Worm (Caenorhabditis elegans) whole organism, L4 larva: ENCODE results near the gene nas-17.

Experiments used
- D1046.2 ChIP-seq: fragments of 200-800 bp; sonication (Bioruptor generic); IDR thresholded peaks from 2 replicates; pipeline ENCODE4 v1.3.6; 2022; ENCODE audit warnings: missing genetic modification characterization, missing compliant biosample characterization
- R02D3.7 ChIP-seq: fragments of 150-350 bp; sonication (generic microtip); optimal IDR thresholded peaks from 3 replicates; lab custom pipeline; 2014; ENCODE audit warnings: missing biosample characterization, missing genetic modification characterization
- T26A8.4 ChIP-seq: fragments of 200-800 bp; sonication (Bioruptor generic); IDR thresholded peaks from 2 replicates; pipeline ENCODE4 v1.3.6; 2022; ENCODE audit warnings: missing genetic modification characterization, missing compliant biosample characterization
- Y48G9A.11 ChIP-seq: fragments of 200-800 bp; sonication (Bioruptor generic); IDR thresholded peaks from 2 replicates; pipeline ENCODE4 v1.3.6; 2022; ENCODE audit warnings: missing genetic modification reagents, missing genetic modification characterization, missing compliant biosample characterization
- ZK546.5 ChIP-seq, 2 experiments: sonication (generic microtip); optimal IDR thresholded peaks; 2 replicates each; lab custom pipeline; 2017; ENCODE audit warnings: missing biosample characterization in 2 of 2, missing genetic modification characterization in 2 of 2
- aha-1 ChIP-seq: fragments of 150-350 bp; peaks from one replicate; lab custom pipeline; 2014; ENCODE audit warnings: missing biosample characterization, missing genetic modification characterization
- ceh-20 ChIP-seq: fragments of 200-800 bp; sonication (Bioruptor generic); IDR thresholded peaks from 2 replicates; pipeline ENCODE4 v1.3.6; 2022; ENCODE audit warnings: missing genetic modification reagents, missing genetic modification characterization, missing compliant biosample characterization
- ceh-28 ChIP-seq: fragments of 150-350 bp; optimal IDR thresholded peaks from 2 replicates; lab custom pipeline; 2014; ENCODE audit warnings: missing biosample characterization, missing genetic modification reagents, missing genetic modification characterization
- ceh-32 ChIP-seq: sonication (generic microtip); optimal IDR thresholded peaks from 2 replicates; lab custom pipeline; 2016; ENCODE audit warnings: mild to moderate bottlenecking, missing genetic modification characterization, missing compliant biosample characterization; ENCODE audit not compliant: poor library complexity
- ceh-44 ChIP-seq: fragments of 200-800 bp; sonication (Bioruptor generic); IDR thresholded peaks from 2 replicates; pipeline ENCODE4 v1.3.6; 2022; ENCODE audit warnings: missing genetic modification reagents, missing genetic modification characterization, missing compliant biosample characterization
- ceh-82 ChIP-seq: sonication (generic microtip); optimal IDR thresholded peaks from 2 replicates; lab custom pipeline; 2017; ENCODE audit warnings: missing biosample characterization, missing genetic modification characterization
- ces-1 ChIP-seq: fragments of 150-350 bp; sonication (generic microtip); optimal IDR thresholded peaks from 4 replicates; lab custom pipeline; 2014; ENCODE audit warnings: missing biosample characterization, missing genetic modification reagents, missing genetic modification characterization
- cey-2 ChIP-seq: sonication (generic microtip); optimal IDR thresholded peaks from 3 replicates; lab custom pipeline; 2017; ENCODE audit warnings: missing genetic modification characterization, mild to moderate bottlenecking, missing compliant biosample characterization, antibody characterized with exemption, borderline replicate concordance; ENCODE audit not compliant: insufficient read depth
- ctbp-1 ChIP-seq: fragments of 200-800 bp; sonication (Bioruptor generic); IDR thresholded peaks from 2 replicates; pipeline ENCODE4 v1.3.6; 2022; ENCODE audit warnings: missing genetic modification reagents, missing genetic modification characterization, missing compliant biosample characterization
- daf-19 ChIP-seq: fragments of 200-800 bp; sonication (Bioruptor generic); conservative IDR thresholded peaks from 2 replicates; pipeline ENCODE4 v1.3.6; 2022; ENCODE audit warnings: missing genetic modification characterization, missing compliant biosample characterization
- daf-8 ChIP-seq: fragments of 200-800 bp; sonication (Bioruptor generic); IDR thresholded peaks from 2 replicates; pipeline ENCODE4 v1.3.6; 2022; ENCODE audit warnings: missing genetic modification characterization, missing compliant biosample characterization
- dmd-8 ChIP-seq: fragments of 200-800 bp; sonication (Bioruptor generic); IDR thresholded peaks from 2 replicates; pipeline ENCODE4 v1.3.6; 2022; ENCODE audit warnings: missing genetic modification characterization, missing compliant biosample characterization
- dmd-9 ChIP-seq: fragments of 200-800 bp; sonication (Bioruptor generic); IDR thresholded peaks from 2 replicates; pipeline ENCODE4 v1.3.6; 2022; ENCODE audit warnings: missing genetic modification reagents, missing genetic modification characterization, missing compliant biosample characterization
- egl-43 ChIP-seq: fragments of 200-800 bp; sonication (Bioruptor generic); IDR thresholded peaks from 2 replicates; pipeline ENCODE4 v1.3.6; 2022; ENCODE audit warnings: missing genetic modification reagents, missing genetic modification characterization, missing compliant biosample characterization
- fkh-10 ChIP-seq: fragments of 150-350 bp; optimal IDR thresholded peaks from 2 replicates; lab custom pipeline; 2014; ENCODE audit warnings: missing biosample characterization, missing genetic modification reagents, missing genetic modification characterization
- hif-1 ChIP-seq, 2 experiments: sonication (generic microtip); optimal IDR thresholded peaks; 2 replicates each; lab custom pipeline; 2016 to 2017; ENCODE audit warnings: missing compliant biosample characterization in 2 of 2, missing genetic modification characterization in 2 of 2, missing genetic modification reagents in 2 of 2, missing genotype in 2 of 2, mild to moderate bottlenecking in 1 of 2
- hlh-11 ChIP-seq: fragments of 200-800 bp; sonication (Bioruptor generic); optimal IDR thresholded peaks from 2 replicates; lab custom pipeline; 2018; ENCODE audit warnings: mild to moderate bottlenecking, missing genetic modification characterization, missing compliant biosample characterization
- hlh-30 ChIP-seq: sonication (generic microtip); optimal IDR thresholded peaks from 2 replicates; lab custom pipeline; 2017; ENCODE audit warnings: antibody characterized with exemption, mild to moderate bottlenecking, missing genetic modification characterization, missing compliant biosample characterization; ENCODE audit not compliant: insufficient read depth
- hmg-1.1 ChIP-seq: fragments of 200-800 bp; sonication (Bioruptor generic); IDR thresholded peaks from 2 replicates; pipeline ENCODE4 v1.3.6; 2022; ENCODE audit warnings: missing genetic modification reagents, missing genetic modification characterization, missing compliant biosample characterization
- jun-1 ChIP-seq: fragments of 150-350 bp; optimal IDR thresholded peaks from 2 replicates; lab custom pipeline; 2014; ENCODE audit warnings: missing biosample characterization, missing genetic modification reagents, missing genetic modification characterization
- lin-15B ChIP-seq: fragments of 150-350 bp; sonication (generic microtip); optimal IDR thresholded peaks from 3 replicates; lab custom pipeline; 2014; ENCODE audit warnings: missing biosample characterization, missing genetic modification characterization
- lin-29 ChIP-seq: fragments of 200-800 bp; sonication (Bioruptor generic); IDR thresholded peaks from 2 replicates; pipeline ENCODE4 v1.3.6; 2022; ENCODE audit warnings: missing genetic modification reagents, missing genetic modification characterization, missing compliant biosample characterization
- lir-3 ChIP-seq: sonication (generic microtip); optimal IDR thresholded peaks from 2 replicates; lab custom pipeline; 2016; ENCODE audit warnings: mild to moderate bottlenecking, missing genetic modification characterization, missing compliant biosample characterization
- lsy-2 ChIP-seq, 2 experiments: fragments of 150-350 bp in 1 of 2; sonication (generic microtip) in 1 of 2; optimal IDR thresholded peaks; 2 replicates each; lab custom pipeline; 2014 to 2017; ENCODE audit warnings: missing biosample characterization in 2 of 2, missing genetic modification characterization in 2 of 2
- mdl-1 ChIP-seq, 2 experiments: fragments of 150-350 bp in 1 of 2; sonication (generic microtip) in 1 of 2; optimal IDR thresholded peaks; 2 replicates each; lab custom pipeline; 2014 to 2017; ENCODE audit warnings: missing biosample characterization in 2 of 2, missing genetic modification characterization in 2 of 2
- mes-2 ChIP-seq: sonication (generic microtip); optimal IDR thresholded peaks from 2 replicates; lab custom pipeline; 2016; ENCODE audit warnings: missing genotype, mild to moderate bottlenecking, missing genetic modification characterization, missing compliant biosample characterization; ENCODE audit not compliant: poor library complexity, severe bottlenecking
- nhr-41 ChIP-seq: fragments of 200-800 bp; sonication (Bioruptor generic); IDR thresholded peaks from 2 replicates; pipeline ENCODE4 v1.3.6; 2022; ENCODE audit warnings: missing genetic modification reagents, missing genetic modification characterization, missing compliant biosample characterization
- nhr-48 ChIP-seq: sonication (generic microtip); optimal IDR thresholded peaks from 2 replicates; lab custom pipeline; 2016; ENCODE audit warnings: mild to moderate bottlenecking, missing genetic modification characterization, missing compliant biosample characterization
- nhr-77 ChIP-seq: fragments of 150-350 bp; optimal IDR thresholded peaks from 2 replicates; lab custom pipeline; 2014; ENCODE audit warnings: missing biosample characterization, missing genetic modification characterization
- rbr-2 ChIP-seq: sonication (generic microtip); optimal IDR thresholded peaks from 2 replicates; lab custom pipeline; 2016; ENCODE audit warnings: missing genotype, missing genetic modification characterization, missing compliant biosample characterization
- saeg-2 ChIP-seq: fragments of 200-800 bp; sonication (Bioruptor generic); IDR thresholded peaks from 2 replicates; pipeline ENCODE4 v1.3.6; 2022; ENCODE audit warnings: missing genetic modification reagents, missing genetic modification characterization, missing compliant biosample characterization
- set-16 ChIP-seq: fragments of 200-800 bp; sonication (Bioruptor generic); IDR thresholded peaks from 2 replicates; pipeline ENCODE4 v1.3.6; 2022; ENCODE audit warnings: missing genetic modification reagents, missing genetic modification characterization, missing compliant biosample characterization
- snpc-4 ChIP-seq: fragments of 150-350 bp; optimal IDR thresholded peaks from 2 replicates; lab custom pipeline; 2014; ENCODE audit warnings: missing biosample characterization, missing genetic modification characterization
- unc-62 ChIP-seq, 3 experiments: fragments of 150-350 bp in 1 of 3; sonication (generic microtip); optimal IDR thresholded peaks in 2 of 3; peaks in 1 of 3; 1 replicate in 1 of 3; 2 replicates in 2 of 3; lab custom pipeline; 2014 to 2017; ENCODE audit warnings: missing biosample characterization in 3 of 3, missing genetic modification characterization in 3 of 3, missing genetic modification reagents in 3 of 3, missing genotype in 1 of 3
- vab-7 ChIP-seq: fragments of 200-800 bp; sonication (Bioruptor generic); IDR thresholded peaks from 2 replicates; pipeline ENCODE4 v1.3.6; 2022; ENCODE audit warnings: missing genetic modification reagents, missing genetic modification characterization, missing compliant biosample characterization
- zfp-3 ChIP-seq: fragments of 200-800 bp; sonication (Bioruptor generic); conservative IDR thresholded peaks from 2 replicates; pipeline ENCODE4 v1.3.6; 2022; ENCODE audit warnings: missing genetic modification reagents, missing genetic modification characterization, missing compliant biosample characterization
- ztf-7 ChIP-seq: fragments of 150-350 bp; optimal IDR thresholded peaks from 2 replicates; lab custom pipeline; 2014; ENCODE audit warnings: missing biosample characterization, missing genetic modification characterization

Gene nas-17

DNA sequence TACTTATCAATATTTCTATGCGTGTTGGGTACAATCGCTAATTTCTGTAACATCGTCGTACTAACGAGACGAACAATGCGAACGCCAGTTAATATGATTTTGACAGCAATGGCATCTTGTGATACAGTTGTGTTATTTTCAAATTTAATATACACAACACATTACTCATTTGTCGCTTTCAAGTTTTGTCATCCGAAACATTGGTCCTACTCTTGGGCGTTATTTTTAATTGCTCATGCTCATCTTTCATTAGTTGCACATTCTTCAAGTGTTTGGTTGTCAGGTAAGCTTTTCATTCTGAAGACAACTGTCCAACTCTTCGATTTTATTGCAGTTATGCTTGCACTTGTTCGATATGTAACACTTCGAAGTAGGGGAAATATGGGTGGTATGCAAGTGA lies 40.5 kb downstream of the nas-17 start:
- TF ChIP-seq unc-62 (GFP tag; optimal IDR thresholded peaks at IDR 0.05 in 1 of 2; lab: Kevin White, UChicago) (peak in 1 of 2 experiments; percentile 94), unc-62 (tag; optimal IDR thresholded peaks at IDR 0.05; lab: Kevin White, UChicago) (no peak), R02D3.7 (tag; lab: Kevin White, UChicago) (no peak)

DNA sequence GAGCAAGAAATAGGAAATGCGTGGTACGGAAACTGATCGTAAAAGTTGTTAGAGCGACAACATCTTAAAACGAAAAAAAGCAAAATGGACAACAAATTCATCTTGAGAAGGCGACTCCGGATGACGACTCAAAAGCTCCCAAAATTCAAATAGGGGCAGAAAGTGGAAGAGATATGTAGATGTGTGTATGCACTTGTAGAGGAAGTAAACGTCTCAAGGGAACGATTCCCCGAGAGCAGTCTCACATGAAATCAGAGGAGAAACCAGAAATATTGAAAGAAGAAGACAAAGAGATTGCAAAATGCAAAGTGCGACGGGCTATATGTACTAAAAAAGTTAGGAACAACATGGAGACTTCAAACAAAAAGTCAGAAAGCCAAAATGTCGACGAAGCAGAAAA lies 44.8 kb downstream of the nas-17 start, which contains the start of gene F57B7.2:
Gene F57B7.2 (minus strand): TSS at position 101 of the 400 bp plus-strand sequence.
- TF ChIP-seq egl-43 (GFP tag; lab: Robert Waterston, UW) (no peak), lsy-2 (tag; optimal IDR thresholded peaks at IDR 0.05; lab: Kevin White, UChicago) (peak in 1 of 2 experiments; percentile 20), jun-1 (tag; lab: Kevin White, UChicago) (no peak), dmd-8 (GFP tag; lab: Robert Waterston, UW) (no peak), ceh-32 (tag; lab: Kevin White, UChicago) (no peak)

DNA sequence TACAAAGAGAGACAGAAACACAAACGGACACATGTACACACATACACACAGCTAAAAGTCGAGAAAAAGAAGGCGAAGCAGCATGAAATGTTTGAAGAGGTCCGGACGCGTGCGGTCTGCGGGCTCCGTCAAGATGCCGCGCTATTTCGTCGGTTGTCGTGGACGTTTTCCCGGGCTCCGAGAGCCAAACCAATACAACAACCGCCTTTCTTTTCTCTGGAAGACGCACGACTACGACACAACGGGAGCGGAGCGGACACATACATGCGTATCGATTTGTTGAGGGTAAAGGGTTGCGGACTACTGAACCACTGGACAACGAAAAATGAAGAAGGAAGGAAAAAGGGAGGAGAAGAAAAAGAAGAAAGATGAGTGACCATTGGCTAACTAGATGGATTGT lies 46.7 kb downstream of the nas-17 start:
- TF ChIP-seq aha-1 (peak; percentile 96), hmg-1.1 (peak; percentile 63), ces-1 (GFP tag; lab: Kevin White, UChicago) (no peak), ceh-20 (GFP tag; lab: Robert Waterston, UW) (no peak), ZK546.5 (tag; optimal IDR thresholded peaks at IDR 0.05; lab: Kevin White, UChicago) (no peak), lin-15B (tag; lab: Kevin White, UChicago) (no peak), hif-1 (tag; optimal IDR thresholded peaks at IDR 0.05; lab: Kevin White, UChicago) (peak in 1 of 2 experiments; percentile 18), daf-19 (no peak), lin-29 (GFP tag; lab: Robert Waterston, UW) (no peak), nhr-48 (tag; lab: Kevin White, UChicago) (no peak), daf-8 (GFP tag; lab: Robert Waterston, UW) (no peak), egl-43 (GFP tag; lab: Robert Waterston, UW) (0 out of 2 replicates have a peak, but pooled peaks have one; percentile 55), ctbp-1 (GFP tag; lab: Robert Waterston, UW) (no peak), ceh-44 (no peak), D1046.2 (no peak), hlh-11 (tag; lab: Kevin White, UChicago) (peak; percentile 5), lir-3 (tag; lab: Kevin White, UChicago) (no peak), mdl-1 (tag; optimal IDR thresholded peaks at IDR 0.05; lab: Kevin White, UChicago) (peak in 1 of 2 experiments; percentile 56), ceh-82 (tag; lab: Kevin White, UChicago) (no peak), hlh-30 (tag; lab: Kevin White, UChicago) (peak; percentile 7), set-16 (peak; percentile 60; the same call in 1 of the 2 replicates), fkh-10 (GFP tag; lab: Kevin White, UChicago) (peak; percentile 72), nhr-77 (no peak), Y48G9A.11 (no peak), ceh-28 (tag; lab: Kevin White, UChicago) (peak; percentile 56), rbr-2 (peak; percentile 44)
- TF ChIP-seq, all 104 proteins: peak for 11

DNA sequence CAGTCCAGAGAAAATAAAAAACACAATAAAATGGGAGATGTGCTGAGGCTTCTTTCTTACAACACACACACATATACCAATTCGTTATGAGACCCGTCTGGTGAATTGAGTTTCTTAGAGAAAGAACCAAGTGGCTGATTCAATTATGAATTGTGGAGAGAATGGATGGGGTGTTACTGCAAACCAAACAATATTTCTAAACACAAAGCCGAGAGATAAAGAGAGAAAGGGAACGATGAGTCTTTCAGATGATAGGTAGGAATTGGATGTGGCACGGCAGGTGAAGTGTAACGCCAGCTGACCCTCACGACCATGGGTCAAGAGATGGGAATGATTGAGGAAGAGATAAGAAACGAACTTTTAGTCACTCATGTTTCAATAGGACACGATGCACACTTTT lies 47.6 kb downstream of the nas-17 start, which contains the start of gene mig-17:
Gene mig-17 (plus strand): TSS at position 389 of the 400 bp plus-strand sequence.
- no peak for TF ChIP-seq vab-7 (GFP tag; lab: Robert Waterston, UW)
- TF ChIP-seq mes-2, result no peak
- TF ChIP-seq saeg-2 (GFP tag; lab: Robert Waterston, UW), result no peak
- no peak for TF ChIP-seq T26A8.4 (GFP tag; lab: Robert Waterston, UW)
- no peak for TF ChIP-seq nhr-41 (GFP tag; lab: Robert Waterston, UW)
- TF ChIP-seq dmd-9, result no peak
- no peak for TF ChIP-seq ztf-7 (tag; lab: Kevin White, UChicago)
- TF ChIP-seq cey-2 (tag; lab: Kevin White, UChicago), result no peak
- TF ChIP-seq snpc-4 (tag; lab: Kevin White, UChicago), result no peak
- no peak for TF ChIP-seq ceh-44
- no peak for TF ChIP-seq zfp-3 (GFP tag; lab: Robert Waterston, UW)
- no peak for TF ChIP-seq R02D3.7 (tag; lab: Kevin White, UChicago)
- TF ChIP-seq ceh-20 (GFP tag; lab: Robert Waterston, UW), result no peak
